Fruit fly (Drosophila melanogaster): ENCODE measurements around the gene CG13643.
A peak's percentile ranks its signal among the peaks of the same experiment; 100 is the strongest.

CG13643 gene

dm6 chr3R:24944920-24945853 lies 39.4 kb upstream of the CG13643 start, which contains the start of the genes ssh and Nmnat (continued):
- TF ChIP-seq CrebB (tag; optimal IDR thresholded peaks at IDR 0.05): no peak
- no peak for TF ChIP-seq mirr (GFP tag; optimal IDR thresholded peaks at IDR 0.05)
- no peak for TF ChIP-seq Ravus (GFP tag; IDR thresholded peaks at IDR 0.05)
- TF ChIP-seq CG31441 (GFP tag; IDR thresholded peaks at IDR 0.05): 0 out of 2 replicates have a peak, but pooled peaks have one; percentile 15
- TF ChIP-seq CG10147 (GFP tag; optimal IDR thresholded peaks at IDR 0.05): no peak
- peak; percentile 61 for TF ChIP-seq CG9797 (GFP tag; optimal IDR thresholded peaks at IDR 0.05)
- TF ChIP-seq Rfx (GFP tag; IDR thresholded peaks at IDR 0.05): peak; percentile 67
- no peak for TF ChIP-seq Aef1 (GFP tag; IDR thresholded peaks at IDR 0.05)
- no peak for TF ChIP-seq GATAe (GFP tag; conservative IDR thresholded peaks at IDR 0.05)
- no peak for TF ChIP-seq CG7271 (tag; optimal IDR thresholded peaks at IDR 0.05)
- no peak for TF ChIP-seq E2f1 (GFP tag; IDR thresholded peaks at IDR 0.05)
- no peak for TF ChIP-seq esg (GFP tag; conservative IDR thresholded peaks at IDR 0.05)
- no peak for TF ChIP-seq CG12236 (GFP tag; optimal IDR thresholded peaks at IDR 0.05)
- TF ChIP-seq Lim3 (GFP tag; IDR thresholded peaks at IDR 0.05): no peak
- no peak; the same call in 1 of the 2 replicates for TF ChIP-seq CG6689 (GFP tag; IDR thresholded peaks at IDR 0.05)
- TF ChIP-seq nom (GFP tag; optimal IDR thresholded peaks at IDR 0.05): no peak
- TF ChIP-seq CG7928 (GFP tag; optimal IDR thresholded peaks at IDR 0.05): peak; percentile 95
- TF ChIP-seq tio (GFP tag; optimal IDR thresholded peaks at IDR 0.05): no peak
- peak; percentile 24 for TF ChIP-seq CG3995 (GFP tag; optimal IDR thresholded peaks at IDR 0.05)
- peak; percentile 42 for TF ChIP-seq ems (GFP tag; optimal IDR thresholded peaks at IDR 0.05)
- no peak for TF ChIP-seq sc (optimal IDR thresholded peaks at IDR 0.05)
- no peak for TF ChIP-seq sc (GFP tag; optimal IDR thresholded peaks at IDR 0.05)
- peak; percentile 30; the same call in 1 of the 2 replicates for TF ChIP-seq CG3847 (GFP tag; IDR thresholded peaks at IDR 0.05)
- peak; percentile 87 for TF ChIP-seq CG14710 (tag; optimal IDR thresholded peaks at IDR 0.05)
- TF ChIP-seq abd-A (tag; optimal IDR thresholded peaks at IDR 0.05): no peak
- TF ChIP-seq CG10543 (GFP tag; optimal IDR thresholded peaks at IDR 0.05): peak; percentile 29
- TF ChIP-seq cad (GFP tag; optimal IDR thresholded peaks at IDR 0.05): no peak
- TF ChIP-seq Med (GFP tag): peak; percentile 84
- no peak for TF ChIP-seq CG12942 (GFP tag; optimal IDR thresholded peaks at IDR 0.05)
- TF ChIP-seq CG13123 (GFP tag; optimal IDR thresholded peaks at IDR 0.05): peak; percentile 8
- TF ChIP-seq z (GFP tag; IDR thresholded peaks at IDR 0.05): no peak
- TF ChIP-seq Gug (GFP tag; IDR thresholded peaks at IDR 0.05): peak; percentile 15; the same call in 1 of the 4 replicates
- no peak for TF ChIP-seq wor (GFP tag; IDR thresholded peaks at IDR 0.05)
- TF ChIP-seq nerfin-1 (tag; optimal IDR thresholded peaks at IDR 0.05): peak; percentile 33
- TF ChIP-seq BEAF-32 (GFP tag; optimal IDR thresholded peaks at IDR 0.05): peak; percentile 97
- TF ChIP-seq CG3065 (GFP tag; optimal IDR thresholded peaks at IDR 0.05): no peak
- no peak for TF ChIP-seq CG4404 (GFP tag; IDR thresholded peaks at IDR 0.05)
- TF ChIP-seq CG34422 (GFP tag; IDR thresholded peaks at IDR 0.05): no peak
- peak; percentile 62 for TF ChIP-seq CG8924 (tag; optimal IDR thresholded peaks at IDR 0.05)
- no peak for TF ChIP-seq CG17568 (GFP tag; optimal IDR thresholded peaks at IDR 0.05)
- TF ChIP-seq CG9817 (tag; optimal IDR thresholded peaks at IDR 0.05): peak; percentile 37
- TF ChIP-seq H2.0 (GFP tag; IDR thresholded peaks at IDR 0.05): no peak
- TF ChIP-seq Meics (GFP tag; optimal IDR thresholded peaks at IDR 0.05): no peak
- no peak for TF ChIP-seq MTF-1 (GFP tag; optimal IDR thresholded peaks at IDR 0.05; ENCODE audit: borderline replicate concordance)
- peak; percentile 80 for TF ChIP-seq Opbp (GFP tag; IDR thresholded peaks at IDR 0.05; ENCODE audit: partially characterized antibody)
- TF ChIP-seq CG33213 (GFP tag; optimal IDR thresholded peaks at IDR 0.05): peak; percentile 57
- no peak for TF ChIP-seq CG10959 (GFP tag; IDR thresholded peaks at IDR 0.05)
- no peak for TF ChIP-seq oc (tag; optimal IDR thresholded peaks at IDR 0.05)
- TF ChIP-seq danr (GFP tag; IDR thresholded peaks at IDR 0.05): no peak
- TF ChIP-seq Mad (GFP tag; optimal IDR thresholded peaks at IDR 0.05): no peak
